Fruit fly (Drosophila melanogaster) whole organism, embryonic: ENCODE data around the gene pit.

Experiments used
- Ada2b ChIP-seq: fragments of 200-800 bp; sonication (Bioruptor generic); IDR thresholded peaks from 2 replicates; pipeline ENCODE4 v1.3.6; 2022; ENCODE audit warnings: missing biosample characterization, missing genetic modification characterization
- Bgb ChIP-seq: fragments of 200-800 bp; sonication (Bioruptor generic); IDR thresholded peaks from 2 replicates; pipeline ENCODE4 v1.3.6; 2022; ENCODE audit warnings: missing biosample characterization, missing genetic modification characterization; ENCODE audit not compliant: partially characterized antibody
- CG12391 ChIP-seq: fragments of 200-800 bp; sonication (Bioruptor generic); optimal IDR thresholded peaks from 3 replicates; lab custom pipeline; 2018; ENCODE audit warnings: missing biosample characterization, mild to moderate bottlenecking, missing genetic modification characterization, moderate library complexity
- CG13287 ChIP-seq: fragments of 200-800 bp; sonication (Bioruptor generic); IDR thresholded peaks from 2 replicates; pipeline ENCODE4 v1.3.6; 2022; ENCODE audit warnings: missing biosample characterization, missing genetic modification characterization; ENCODE audit not compliant: partially characterized antibody
- CG14441 ChIP-seq: fragments of 200-800 bp; sonication (Bioruptor generic); IDR thresholded peaks from 2 replicates; pipeline ENCODE4 v1.3.6; 2022; ENCODE audit warnings: missing biosample characterization, missing genetic modification characterization
- CG14860 ChIP-seq: fragments of 200-800 bp; sonication (Bioruptor generic); IDR thresholded peaks from 3 replicates; pipeline ENCODE4 v1.3.6; 2022; ENCODE audit warnings: missing biosample characterization, missing genetic modification characterization; ENCODE audit not compliant: partially characterized antibody
- CG17568 ChIP-seq: fragments of 200-800 bp; sonication (Bioruptor generic); optimal IDR thresholded peaks from 2 replicates; lab custom pipeline; 2018; ENCODE audit warnings: missing biosample characterization, mild to moderate bottlenecking, missing genetic modification characterization, moderate library complexity
- CG17612 ChIP-seq: fragments of 200-800 bp; sonication (Bioruptor generic); IDR thresholded peaks from 2 replicates; pipeline ENCODE4 v1.3.6; 2022; ENCODE audit warnings: missing biosample characterization, missing genetic modification characterization
- CG17802 ChIP-seq: fragments of 200-800 bp; sonication (Bioruptor generic); optimal IDR thresholded peaks from 2 replicates; lab custom pipeline; 2018; ENCODE audit warnings: missing biosample characterization, mild to moderate bottlenecking, missing genetic modification characterization, moderate library complexity
- CG17829 ChIP-seq: fragments of 200-800 bp; optimal IDR thresholded peaks from 2 replicates; lab custom pipeline; 2019; ENCODE audit warnings: missing biosample characterization, mild to moderate bottlenecking, missing genetic modification characterization, moderate library complexity
- CG18011 ChIP-seq: fragments of 200-800 bp; sonication (Bioruptor generic); optimal IDR thresholded peaks from 2 replicates; lab custom pipeline; 2017; ENCODE audit warnings: missing biosample characterization, missing genetic modification characterization, mild to moderate bottlenecking, moderate library complexity, missing genotype
- CG18619 ChIP-seq: fragments of 200-800 bp; sonication (Bioruptor generic); optimal IDR thresholded peaks from 3 replicates; lab custom pipeline; 2017; ENCODE audit warnings: missing biosample characterization, mild to moderate bottlenecking, missing genetic modification characterization
- CG30020 ChIP-seq: fragments of 200-800 bp; optimal IDR thresholded peaks from 2 replicates; lab custom pipeline; 2019; ENCODE audit warnings: missing biosample characterization, mild to moderate bottlenecking, missing genetic modification characterization, moderate library complexity
- CG30403 ChIP-seq: fragments of 200-800 bp; sonication (Bioruptor generic); optimal IDR thresholded peaks from 3 replicates; lab custom pipeline; 2016; ENCODE audit warnings: missing biosample characterization, missing genetic modification characterization
- CG3281 ChIP-seq: fragments of 200-800 bp; sonication (Bioruptor generic); optimal IDR thresholded peaks from 3 replicates; lab custom pipeline; 2017; ENCODE audit warnings: missing biosample characterization, mild to moderate bottlenecking, missing genetic modification characterization
- CG3838 ChIP-seq: fragments of 200-800 bp; sonication (Bioruptor generic); optimal IDR thresholded peaks from 3 replicates; lab custom pipeline; 2016; ENCODE audit warnings: missing biosample characterization, missing genetic modification characterization
- CG3847 ChIP-seq: fragments of 200-800 bp; sonication (Bioruptor generic); IDR thresholded peaks from 2 replicates; pipeline ENCODE4 v1.3.6; 2022; ENCODE audit warnings: missing biosample characterization, missing genetic modification characterization
- CG3995 ChIP-seq: fragments of 200-800 bp; sonication (Bioruptor generic); optimal IDR thresholded peaks from 3 replicates; lab custom pipeline; 2016; ENCODE audit warnings: missing biosample characterization, missing genetic modification characterization
- CG4617 ChIP-seq: fragments of 200-800 bp; sonication (Bioruptor generic); optimal IDR thresholded peaks from 3 replicates; lab custom pipeline; 2016; ENCODE audit warnings: missing biosample characterization, missing genetic modification characterization, borderline replicate concordance
- CG6689 ChIP-seq: fragments of 200-800 bp; sonication (Bioruptor generic); IDR thresholded peaks from 2 replicates; pipeline ENCODE4 v1.3.6; 2022; ENCODE audit warnings: missing biosample characterization, missing genetic modification characterization
- CG6813 ChIP-seq: fragments of 200-800 bp; sonication (Bioruptor generic); optimal IDR thresholded peaks from 2 replicates; lab custom pipeline; 2017; ENCODE audit warnings: missing biosample characterization, missing genetic modification characterization, mild to moderate bottlenecking, moderate library complexity, missing genetic modification reagents
- CG7928 ChIP-seq: fragments of 200-800 bp; sonication (Bioruptor generic); optimal IDR thresholded peaks from 2 replicates; lab custom pipeline; 2017; ENCODE audit warnings: missing biosample characterization, mild to moderate bottlenecking, missing genetic modification characterization
- CG8281 ChIP-seq: fragments of 200-800 bp; sonication (Bioruptor generic); optimal IDR thresholded peaks from 2 replicates; lab custom pipeline; 2018; ENCODE audit warnings: missing biosample characterization, mild to moderate bottlenecking, missing genetic modification characterization, moderate library complexity
- CG8359 ChIP-seq: fragments of 200-800 bp; sonication (Bioruptor generic); optimal IDR thresholded peaks from 2 replicates; lab custom pipeline; 2017; ENCODE audit warnings: missing biosample characterization, mild to moderate bottlenecking, missing genetic modification characterization, borderline replicate concordance
- Dfd ChIP-seq, 2 experiments: fragments of >200 bp; optimal IDR thresholded peaks; 2 replicates each; lab custom pipeline; 2017; ENCODE audit warnings: missing biosample characterization in 2 of 2, missing genetic modification characterization in 2 of 2
- Dll ChIP-seq: fragments of 200-800 bp; sonication (Bioruptor generic); IDR thresholded peaks from 4 replicates; pipeline ENCODE4 v1.3.6; 2022; ENCODE audit warnings: missing biosample characterization, missing genetic modification characterization; ENCODE audit not compliant: partially characterized antibody
- Hmx ChIP-seq: fragments of 200-800 bp; sonication (Bioruptor generic); optimal IDR thresholded peaks from 2 replicates; lab custom pipeline; 2016; ENCODE audit warnings: missing biosample characterization, missing genetic modification characterization
- MESR4 ChIP-seq: fragments of 200-800 bp; sonication (Bioruptor generic); optimal IDR thresholded peaks from 2 replicates; lab custom pipeline; 2018; ENCODE audit warnings: missing biosample characterization, mild to moderate bottlenecking, missing genetic modification characterization, moderate library complexity
- Pdp1 ChIP-seq, 2 experiments: fragments of 200-800 bp; sonication (Bioruptor generic); optimal IDR thresholded peaks; 3 replicates each; lab custom pipeline; 2016; ENCODE audit warnings: missing biosample characterization in 2 of 2, missing genetic modification characterization in 2 of 2, mild to moderate bottlenecking in 1 of 2, moderate library complexity in 1 of 2
- Scr ChIP-seq: fragments of 200-800 bp; sonication (Bioruptor generic); IDR thresholded peaks from 2 replicates; pipeline ENCODE4 v1.3.6; 2022; ENCODE audit warnings: missing biosample characterization, missing genetic modification characterization; ENCODE audit not compliant: partially characterized antibody
- Side ChIP-seq: fragments of 200-800 bp; sonication (Bioruptor generic); optimal IDR thresholded peaks from 2 replicates; lab custom pipeline; 2016; ENCODE audit warnings: missing biosample characterization, missing genetic modification characterization
- abd-A ChIP-seq: fragments of 200-800 bp; sonication (Bioruptor generic); optimal IDR thresholded peaks from 3 replicates; lab custom pipeline; 2019; ENCODE audit warnings: missing biosample characterization, mild to moderate bottlenecking, missing genetic modification characterization, moderate library complexity
- ato ChIP-seq: fragments of 200-800 bp; sonication (Bioruptor generic); IDR thresholded peaks from 2 replicates; pipeline ENCODE4 v1.3.6; 2022; ENCODE audit warnings: missing biosample characterization, missing genetic modification characterization; ENCODE audit not compliant: partially characterized antibody
- bbx ChIP-seq: fragments of 200-800 bp; sonication (Bioruptor generic); IDR thresholded peaks from 2 replicates; pipeline ENCODE4 v1.3.6; 2022; ENCODE audit warnings: missing biosample characterization, missing genetic modification characterization; ENCODE audit not compliant: partially characterized antibody
- crc ChIP-seq: fragments of 200-800 bp; sonication (Bioruptor generic); optimal IDR thresholded peaks from 2 replicates; lab custom pipeline; 2016; ENCODE audit warnings: missing biosample characterization, missing genetic modification characterization
- disco-r ChIP-seq: fragments of 200-800 bp; sonication (Bioruptor generic); optimal IDR thresholded peaks from 2 replicates; lab custom pipeline; 2016; ENCODE audit warnings: missing biosample characterization, missing genetic modification characterization
- eyg ChIP-seq: fragments of 200-800 bp; sonication (Bioruptor generic); optimal IDR thresholded peaks from 3 replicates; lab custom pipeline; 2016; ENCODE audit warnings: missing biosample characterization, missing genetic modification characterization
- gro ChIP-seq: fragments of 200-800 bp; sonication (Bioruptor generic); optimal IDR thresholded peaks from 2 replicates; lab custom pipeline; 2016; ENCODE audit warnings: missing biosample characterization, missing genetic modification characterization
- inv ChIP-seq: fragments of 200-800 bp; sonication (Bioruptor generic); IDR thresholded peaks from 2 replicates; pipeline ENCODE4 v1.3.6; 2022; ENCODE audit warnings: missing biosample characterization, missing genetic modification characterization; ENCODE audit not compliant: partially characterized antibody
- pzg ChIP-seq: fragments of 200-800 bp; sonication (Bioruptor generic); optimal IDR thresholded peaks from 3 replicates; lab custom pipeline; 2018; ENCODE audit warnings: missing biosample characterization, mild to moderate bottlenecking, missing genetic modification characterization, moderate library complexity
- rib ChIP-seq: fragments of 200-800 bp; sonication (Bioruptor generic); IDR thresholded peaks from 2 replicates; pipeline ENCODE4 v1.3.6; 2022; ENCODE audit warnings: missing biosample characterization, missing genetic modification characterization
- sens ChIP-seq: fragments of 200-800 bp; sonication (Bioruptor generic); peaks from one replicate; lab custom pipeline; 2016; ENCODE audit warnings: missing biosample characterization, missing genetic modification characterization
- ssp ChIP-seq: fragments of 200-800 bp; sonication (Bioruptor generic); IDR thresholded peaks from 2 replicates; pipeline ENCODE4 v1.3.6; 2022; ENCODE audit warnings: missing biosample characterization, missing genetic modification characterization
- sug ChIP-seq: fragments of 200-800 bp; optimal IDR thresholded peaks from 2 replicates; lab custom pipeline; 2019; ENCODE audit warnings: missing biosample characterization, mild to moderate bottlenecking, missing genetic modification characterization, moderate library complexity
- trem ChIP-seq: fragments of 200-800 bp; optimal IDR thresholded peaks from 3 replicates; lab custom pipeline; 2019; ENCODE audit warnings: missing biosample characterization, mild to moderate bottlenecking, missing genetic modification characterization, moderate library complexity
- twi ChIP-seq: fragments of 200-800 bp; optimal IDR thresholded peaks from 2 replicates; lab custom pipeline; 2019; ENCODE audit warnings: missing biosample characterization, mild to moderate bottlenecking, missing genetic modification characterization, moderate library complexity
- vnd ChIP-seq: fragments of 200-800 bp; sonication (Bioruptor generic); IDR thresholded peaks from 3 replicates; pipeline ENCODE4 v1.3.6; 2022; ENCODE audit warnings: missing biosample characterization, missing genetic modification characterization; ENCODE audit not compliant: partially characterized antibody
- zen ChIP-seq: fragments of 200-800 bp; sonication (Bioruptor generic); optimal IDR thresholded peaks from 3 replicates; lab custom pipeline; 2018; ENCODE audit warnings: missing biosample characterization, mild to moderate bottlenecking, missing genetic modification characterization, moderate library complexity

Gene pit

dm6 chr3R:22034160-22034742 lies at the start of gene pit, which contains the start of the genes CG45099, CG6015 and Fadd (continued):
- TF ChIP-seq CG12391: peak; percentile 35
- TF ChIP-seq CG17568: no peak
- TF ChIP-seq Bgb: peak; percentile 60
- no peak for TF ChIP-seq CG3281 (GFP tag; lab: Kevin White, UChicago)
- TF ChIP-seq abd-A (tag; lab: Kevin White, UChicago): no peak
- no peak for TF ChIP-seq CG6813 (GFP tag; lab: Kevin White, UChicago)
- TF ChIP-seq CG17802 (tag; lab: Kevin White, UChicago): no peak
- peak; percentile 65; the same call in 2 of the 3 replicates for TF ChIP-seq CG14860 (GFP tag; lab: Robert Waterston, UW)
- peak; percentile 62 for TF ChIP-seq trem (tag; lab: Kevin White, UChicago)
- peak; percentile 42; the same call in 1 of the 2 replicates for TF ChIP-seq bbx (GFP tag; lab: Robert Waterston, UW)
- TF ChIP-seq vnd: peak; percentile 51; the same call in 1 of the 3 replicates
- peak; percentile 77 for TF ChIP-seq CG13287 (GFP tag; lab: Robert Waterston, UW)
- TF ChIP-seq CG8359 (GFP tag; lab: Kevin White, UChicago): no peak
- peak; percentile 78 for TF ChIP-seq Dll (GFP tag; lab: Robert Waterston, UW)
- TF ChIP-seq CG30020: peak; percentile 50
- no peak for TF ChIP-seq CG3838 (GFP tag; lab: Kevin White, UChicago)
- no peak for TF ChIP-seq gro (GFP tag; lab: Kevin White, UChicago)
- peak; percentile 28; the same call in 1 of the 2 replicates for TF ChIP-seq CG3847 (GFP tag; lab: Robert Waterston, UW)
- peak; percentile 34 for TF ChIP-seq MESR4 (GFP tag; lab: Kevin White, UChicago)
- peak; percentile 71 for TF ChIP-seq Scr (GFP tag; lab: Robert Waterston, UW)
- TF ChIP-seq CG18619 (GFP tag; lab: Kevin White, UChicago): no peak
- TF ChIP-seq CG8281 (tag; lab: Kevin White, UChicago): no peak
- no peak for TF ChIP-seq sug
- no peak for TF ChIP-seq CG18011 (GFP tag; lab: Kevin White, UChicago)
- TF ChIP-seq Ada2b (GFP tag; lab: Robert Waterston, UW): no peak
- TF ChIP-seq crc: no peak
- TF ChIP-seq Pdp1 (GFP tag; optimal IDR thresholded peaks at IDR 0.05; lab: Kevin White, UChicago): peak in 1 of 2 experiments; percentile 66
- TF ChIP-seq ato (GFP tag; lab: Robert Waterston, UW): peak; percentile 32; the same call in 1 of the 2 replicates
- TF ChIP-seq pzg: peak; percentile 66
- no peak for TF ChIP-seq Dfd (GFP tag; optimal IDR thresholded peaks at IDR 0.05; lab: Kevin White, UChicago)
- peak; percentile 16 for TF ChIP-seq CG3995 (GFP tag; lab: Kevin White, UChicago)
- peak; percentile 30 for TF ChIP-seq zen (tag; lab: Kevin White, UChicago)
- no peak for TF ChIP-seq disco-r
- TF ChIP-seq CG17612 (GFP tag; lab: Robert Waterston, UW): no peak
- no peak for TF ChIP-seq CG14441 (GFP tag; lab: Robert Waterston, UW)
- TF ChIP-seq Side: no peak
- no peak for TF ChIP-seq ssp (GFP tag; lab: Robert Waterston, UW)
- TF ChIP-seq eyg (GFP tag; lab: Kevin White, UChicago): no peak
- no peak for TF ChIP-seq rib (GFP tag; lab: Robert Waterston, UW)
- no peak for TF ChIP-seq Hmx (GFP tag; lab: Kevin White, UChicago)
- TF ChIP-seq CG6689 (GFP tag; lab: Robert Waterston, UW): peak; percentile 54
- TF ChIP-seq CG17829 (tag; lab: Kevin White, UChicago): peak; percentile 37
- TF ChIP-seq inv (GFP tag; lab: Robert Waterston, UW): peak; percentile 36; the same call in 1 of the 2 replicates
- TF ChIP-seq twi (tag; lab: Kevin White, UChicago): no peak
- TF ChIP-seq sens (GFP tag; lab: Kevin White, UChicago): peak; percentile 68
- TF ChIP-seq CG4617 (GFP tag; lab: Kevin White, UChicago): peak; percentile 59
- TF ChIP-seq CG30403: no peak
- TF ChIP-seq CG7928 (GFP tag; lab: Kevin White, UChicago): peak; percentile 64
- TF ChIP-seq, all 482 proteins: peak for 75
